Fruit fly (Drosophila melanogaster) whole organism, pupa: ENCODE results near the gene CG9886.
A peak's percentile ranks its signal among the peaks of the same experiment; 100 is the strongest.

Source experiments
- CG10348 ChIP-seq: fragments of 200-800 bp; sonication (Bioruptor generic); IDR thresholded peaks from 2 replicates; pipeline ENCODE4 v1.3.6; 2022; ENCODE audit warnings: missing biosample characterization, missing genetic modification characterization
- CG12605 ChIP-seq: fragments of 200-800 bp; sonication (Bioruptor generic); IDR thresholded peaks from 2 replicates; pipeline ENCODE4 v1.3.6; 2022; ENCODE audit warnings: missing biosample characterization, missing genetic modification characterization
- CG13204 ChIP-seq: fragments of 200-800 bp; sonication (Bioruptor generic); optimal IDR thresholded peaks from 2 replicates; lab custom pipeline; 2018; ENCODE audit warnings: missing biosample characterization, mild to moderate bottlenecking, missing genetic modification characterization, moderate library complexity
- CG14655 ChIP-seq: fragments of 200-800 bp; sonication (Bioruptor generic); optimal IDR thresholded peaks from 3 replicates; lab custom pipeline; 2017; ENCODE audit warnings: mild to moderate bottlenecking, missing biosample characterization, missing genetic modification reagents, missing genetic modification characterization
- CG15710 ChIP-seq: fragments of 200-800 bp; sonication (Bioruptor generic); optimal IDR thresholded peaks from 2 replicates; lab custom pipeline; 2018; ENCODE audit warnings: missing biosample characterization, mild to moderate bottlenecking, missing genetic modification characterization, moderate library complexity
- CG17806 ChIP-seq: fragments of 200-800 bp; sonication (Bioruptor generic); optimal IDR thresholded peaks from 2 replicates; lab custom pipeline; 2018; ENCODE audit warnings: missing biosample characterization, mild to moderate bottlenecking, missing genetic modification characterization, moderate library complexity
- CG32121 ChIP-seq: fragments of 200-800 bp; sonication (Bioruptor generic); IDR thresholded peaks from 2 replicates; pipeline ENCODE4 v1.3.6; 2022; ENCODE audit warnings: missing biosample characterization, missing genetic modification characterization
- CG34367 ChIP-seq: fragments of 200-800 bp; sonication (Bioruptor generic); optimal IDR thresholded peaks from 2 replicates; lab custom pipeline; 2018; ENCODE audit warnings: missing biosample characterization, mild to moderate bottlenecking, missing genetic modification characterization
- CG4496 ChIP-seq: fragments of 200-800 bp; sonication (Bioruptor generic); IDR thresholded peaks from 3 replicates; pipeline ENCODE4 v1.3.6; 2022; ENCODE audit warnings: missing biosample characterization, missing genetic modification characterization
- CG8159 ChIP-seq: fragments of 200-800 bp; sonication (Bioruptor generic); optimal IDR thresholded peaks from 3 replicates; lab custom pipeline; 2018; ENCODE audit warnings: missing biosample characterization, mild to moderate bottlenecking, missing genetic modification characterization, moderate library complexity
- CG8301 ChIP-seq: fragments of 200-800 bp; sonication (Bioruptor generic); optimal IDR thresholded peaks from 2 replicates; lab custom pipeline; 2018; ENCODE audit warnings: missing biosample characterization, mild to moderate bottlenecking, missing genetic modification characterization
- CG9948 ChIP-seq: fragments of 200-800 bp; sonication (Bioruptor generic); optimal IDR thresholded peaks from 2 replicates; lab custom pipeline; 2018; ENCODE audit warnings: missing biosample characterization, mild to moderate bottlenecking, missing genetic modification characterization, moderate library complexity
- D1 ChIP-seq: fragments of 200-800 bp; sonication (Bioruptor generic); optimal IDR thresholded peaks from 2 replicates; lab custom pipeline; 2018; ENCODE audit warnings: missing biosample characterization, mild to moderate bottlenecking, missing genetic modification characterization, moderate library complexity
- EcR ChIP-seq: fragments of 200-800 bp; sonication (Bioruptor generic); optimal IDR thresholded peaks from 3 replicates; lab custom pipeline; 2019; ENCODE audit warnings: missing biosample characterization, missing genetic modification characterization, mild to moderate bottlenecking, moderate library complexity, missing genetic modification reagents
- Ets98B ChIP-seq: fragments of 200-800 bp; sonication (Bioruptor generic); IDR thresholded peaks from 2 replicates; pipeline ENCODE4 v1.3.6; 2022; ENCODE audit warnings: missing biosample characterization, missing genetic modification characterization
- Pif1A ChIP-seq: fragments of 200-800 bp; sonication (Bioruptor generic); optimal IDR thresholded peaks from 3 replicates; lab custom pipeline; 2016; ENCODE audit warnings: missing biosample characterization, missing genetic modification characterization
- Pif1B ChIP-seq: fragments of 200-800 bp; sonication (Bioruptor generic); optimal IDR thresholded peaks from 3 replicates; lab custom pipeline; 2016; ENCODE audit warnings: missing biosample characterization, missing genetic modification characterization
- Snoo ChIP-seq: fragments of 200-800 bp; sonication (Bioruptor generic); optimal IDR thresholded peaks from 3 replicates; lab custom pipeline; 2017; ENCODE audit warnings: missing biosample characterization, mild to moderate bottlenecking, missing genetic modification characterization, inconsistent platforms
- fd96Ca ChIP-seq: fragments of 200-800 bp; sonication (Bioruptor generic); IDR thresholded peaks from 3 replicates; pipeline ENCODE4 v1.3.6; 2022; ENCODE audit warnings: missing biosample characterization, missing genetic modification characterization
- gl ChIP-seq: fragments of 200-800 bp; sonication (Bioruptor generic); optimal IDR thresholded peaks from 2 replicates; lab custom pipeline; 2018; ENCODE audit warnings: missing biosample characterization, mild to moderate bottlenecking, missing genetic modification characterization
- rn ChIP-seq: fragments of 200-800 bp; sonication (Bioruptor generic); IDR thresholded peaks from 2 replicates; pipeline ENCODE4 v1.3.6; 2022; ENCODE audit warnings: missing biosample characterization, missing genetic modification characterization

Gene CG9886

dm6 chr2L:2429588-2429987, 9.0 kb downstream of the CG9886 start:
- no peak for TF ChIP-seq CG14655 (GFP tag; lab: Kevin White, UChicago)
- TF ChIP-seq Snoo (tag; lab: Kevin White, UChicago), result no peak
- no peak for TF ChIP-seq CG13204 (GFP tag; lab: Kevin White, UChicago)
- TF ChIP-seq CG15710, result no peak
- TF ChIP-seq rn (GFP tag; lab: Robert Waterston, UW), result no peak
- no peak for TF ChIP-seq fd96Ca (GFP tag; lab: Robert Waterston, UW)
- no peak for TF ChIP-seq Ets98B (GFP tag; lab: Robert Waterston, UW)
- TF ChIP-seq CG8301 (tag; lab: Kevin White, UChicago), result no peak
- TF ChIP-seq gl, result no peak

- TF ChIP-seq Ets98B (GFP tag; lab: Robert Waterston, UW) (no peak), Pif1A (no peak), gl (no peak), CG15710 (no peak), CG34367 (tag; lab: Kevin White, UChicago) (no peak), EcR (no peak), CG14655 (GFP tag; lab: Kevin White, UChicago) (no peak), CG8159 (no peak), rn (GFP tag; lab: Robert Waterston, UW) (no peak), CG9948 (no peak), CG13204 (GFP tag; lab: Kevin White, UChicago) (no peak), CG8301 (tag; lab: Kevin White, UChicago) (no peak), CG17806 (tag; lab: Kevin White, UChicago) (no peak)
These were observed 9.6 kb downstream of the CG9886 start for dm6 chr2L:2430251-2430650.

dm6 chr2L:2432809-2433493, 12.3 kb downstream of the CG9886 start:
- TF ChIP-seq CG14655 (GFP tag; lab: Kevin White, UChicago) (peak; percentile 64), EcR (peak; percentile 29), CG17806 (tag; lab: Kevin White, UChicago) (peak; percentile 78), CG4496 (GFP tag; lab: Robert Waterston, UW) (peak; percentile 64; the same call in 2 of the 3 replicates), CG32121 (0 out of 2 replicates have a peak, but pooled peaks have one; percentile 37), CG8301 (tag; lab: Kevin White, UChicago) (peak; percentile 61), CG9948 (peak; percentile 81), CG13204 (GFP tag; lab: Kevin White, UChicago) (no peak), Ets98B (GFP tag; lab: Robert Waterston, UW) (no peak; the same call in 1 of the 2 replicates), rn (GFP tag; lab: Robert Waterston, UW) (no peak), Snoo (tag; lab: Kevin White, UChicago) (peak; percentile 9), CG15710 (peak; percentile 88), Pif1B (peak; percentile 65), fd96Ca (GFP tag; lab: Robert Waterston, UW) (no peak), CG12605 (GFP tag; lab: Robert Waterston, UW) (no peak), D1 (tag; lab: Kevin White, UChicago) (peak; percentile 59), CG8159 (peak; percentile 84), CG10348 (no peak), Pif1A (peak; percentile 59), CG34367 (tag; lab: Kevin White, UChicago) (peak; percentile 74), gl (no peak)

dm6 chr2L:2433494-2434054, 12.9 kb downstream of the CG9886 start:
- TF ChIP-seq CG8301 (tag; lab: Kevin White, UChicago) (peak; percentile 98), Pif1B (peak; percentile 97), Pif1A (peak; percentile 99), fd96Ca (GFP tag; lab: Robert Waterston, UW) (peak; percentile 98), EcR (peak; percentile 69), CG15710 (peak; percentile 99), CG12605 (GFP tag; lab: Robert Waterston, UW) (peak; percentile 97), CG14655 (GFP tag; lab: Kevin White, UChicago) (peak; percentile 98), Ets98B (GFP tag; lab: Robert Waterston, UW) (peak; percentile 98), Snoo (tag; lab: Kevin White, UChicago) (peak; percentile 90), CG32121 (peak; percentile 97), CG17806 (tag; lab: Kevin White, UChicago) (peak; percentile 99), CG9948 (peak; percentile 99), CG34367 (tag; lab: Kevin White, UChicago) (peak; percentile 99), CG4496 (GFP tag; lab: Robert Waterston, UW) (peak; percentile 99), CG10348 (peak; percentile 93), CG13204 (GFP tag; lab: Kevin White, UChicago) (peak; percentile 98), rn (GFP tag; lab: Robert Waterston, UW) (peak; percentile 96), CG8159 (peak; percentile 99), gl (peak; percentile 98), D1 (tag; lab: Kevin White, UChicago) (peak; percentile 97)

dm6 chr2L:2434222-2434621, 13.6 kb downstream of the CG9886 start:
- no peak for TF ChIP-seq CG8159
- no peak for TF ChIP-seq rn (GFP tag; lab: Robert Waterston, UW)
- TF ChIP-seq fd96Ca (GFP tag; lab: Robert Waterston, UW), result peak; percentile 39; the same call in 2 of the 3 replicates
- TF ChIP-seq CG4496 (GFP tag; lab: Robert Waterston, UW), result no peak
- no peak for TF ChIP-seq CG15710
- TF ChIP-seq CG34367 (tag; lab: Kevin White, UChicago), result peak; percentile 3
- peak; percentile 24; the same call in 1 of the 2 replicates for TF ChIP-seq Ets98B (GFP tag; lab: Robert Waterston, UW)
- TF ChIP-seq CG13204 (GFP tag; lab: Kevin White, UChicago), result no peak
- no peak for TF ChIP-seq CG10348
- no peak for TF ChIP-seq Snoo (tag; lab: Kevin White, UChicago)
- no peak for TF ChIP-seq gl
- TF ChIP-seq Pif1B, result no peak
- TF ChIP-seq D1 (tag; lab: Kevin White, UChicago), result no peak
- no peak for TF ChIP-seq CG12605 (GFP tag; lab: Robert Waterston, UW)
- no peak for TF ChIP-seq EcR
- peak; percentile 35 for TF ChIP-seq CG14655 (GFP tag; lab: Kevin White, UChicago)
- no peak for TF ChIP-seq CG9948
- no peak for TF ChIP-seq CG17806 (tag; lab: Kevin White, UChicago)
- peak; percentile 18 for TF ChIP-seq Pif1A
- 0 out of 2 replicates have a peak, but pooled peaks have one; percentile 15 for TF ChIP-seq CG32121
- TF ChIP-seq CG8301 (tag; lab: Kevin White, UChicago), result peak; percentile 27
